Worm (Caenorhabditis elegans): ENCODE data around the gene itm-2.
A peak's percentile ranks its signal among the peaks of the same experiment; 100 is the strongest.

Gene itm-2

DNA sequence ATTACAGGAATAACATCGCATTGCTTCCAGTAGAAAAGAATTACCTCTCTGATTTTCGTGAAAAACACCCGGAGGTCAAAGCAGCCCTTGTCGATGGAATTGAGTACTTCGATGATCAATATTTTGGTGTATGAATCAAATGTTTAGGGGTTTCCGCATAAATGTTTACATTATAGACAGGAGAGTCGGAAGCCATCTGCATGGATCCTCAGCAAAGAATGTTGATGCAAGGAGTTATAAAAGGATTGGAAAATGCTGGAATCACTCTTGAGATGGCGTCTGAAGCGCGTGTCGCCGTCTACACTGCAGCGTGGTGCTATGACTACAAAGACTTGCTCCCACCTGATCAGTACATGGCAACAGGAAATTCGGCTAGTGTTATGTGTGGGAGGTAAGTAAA, 30.7 kb upstream of the itm-2 start, which contains the start of gene C41A3.2:
Gene C41A3.2, minus strand, starts transcription at position 101 of the 400 bp plus-strand sequence.
- TF ChIP-seq ahr-1 (tag; optimal IDR thresholded peaks at IDR 0.05) (no peak), unc-86 (tag; optimal IDR thresholded peaks at IDR 0.05) (no peak), ceh-2 (tag; optimal IDR thresholded peaks at IDR 0.05) (no peak), ceh-30 (tag; optimal IDR thresholded peaks at IDR 0.05) (no peak), pag-3 (tag; optimal IDR thresholded peaks at IDR 0.05; ENCODE audit: borderline replicate concordance) (no peak), che-1 (tag; optimal IDR thresholded peaks at IDR 0.05) (no peak), ceh-22 (tag; optimal IDR thresholded peaks at IDR 0.05) (no peak), ceh-18 (tag; optimal IDR thresholded peaks at IDR 0.05) (no peak), eyg-1 (tag; optimal IDR thresholded peaks at IDR 0.05) (no peak), unc-55 (GFP tag; optimal IDR thresholded peaks at IDR 0.05) (no peak), sdc-2 (tag; optimal IDR thresholded peaks at IDR 0.05) (no peak), gmeb-2 (tag; optimal IDR thresholded peaks at IDR 0.05) (no peak), ets-4 (tag; optimal IDR thresholded peaks at IDR 0.05) (no peak), ceh-48 (tag; optimal IDR thresholded peaks at IDR 0.05) (no peak), nhr-11 (tag; optimal IDR thresholded peaks at IDR 0.05) (no peak), madf-2 (tag; optimal IDR thresholded peaks at IDR 0.05) (no peak), ama-1 (optimal IDR thresholded peaks at IDR 0.05) (no peak), nfya-1 (tag; optimal IDR thresholded peaks at IDR 0.05) (no peak)

ce11 chrX:5429335-5429734, 15.6 kb upstream of the itm-2 start:
- peak; percentile 67 for TF ChIP-seq dmd-4 (tag; optimal IDR thresholded peaks at IDR 0.05; ENCODE audit: borderline replicate concordance)
- TF ChIP-seq hlh-6 (tag; optimal IDR thresholded peaks at IDR 0.05): peak; percentile 69
- TF ChIP-seq ceh-24 (tag; optimal IDR thresholded peaks at IDR 0.05): no peak
- TF ChIP-seq tbx-7 (tag; optimal IDR thresholded peaks at IDR 0.05): peak; percentile 57
- peak; percentile 99 for TF ChIP-seq ceh-18 (tag; optimal IDR thresholded peaks at IDR 0.05)
- TF ChIP-seq pros-1 (tag; optimal IDR thresholded peaks at IDR 0.05): peak; percentile 97
- TF ChIP-seq zip-5 (tag; optimal IDR thresholded peaks at IDR 0.05): peak; percentile 46
- TF ChIP-seq sdc-2 (tag; optimal IDR thresholded peaks at IDR 0.05): peak; percentile 99
- TF ChIP-seq pag-3 (tag; optimal IDR thresholded peaks at IDR 0.05; ENCODE audit: borderline replicate concordance): no peak
- peak; percentile 22 for TF ChIP-seq nhr-232 (tag; optimal IDR thresholded peaks at IDR 0.05)
- no peak for TF ChIP-seq mec-3 (tag; optimal IDR thresholded peaks at IDR 0.05; ENCODE audit: borderline replicate concordance)
- peak; percentile 73 for TF ChIP-seq ceh-2 (tag; optimal IDR thresholded peaks at IDR 0.05)
- peak; percentile 97 for TF ChIP-seq ref-2 (tag; optimal IDR thresholded peaks at IDR 0.05)
- TF ChIP-seq ceh-6 (GFP tag; optimal IDR thresholded peaks at IDR 0.05): peak; percentile 77
- peak; percentile 16 for TF ChIP-seq C38D4.7 (GFP tag; optimal IDR thresholded peaks at IDR 0.05)
- TF ChIP-seq ceh-22 (tag; optimal IDR thresholded peaks at IDR 0.05): peak; percentile 93
- peak; percentile 81 for TF ChIP-seq ztf-16 (tag; optimal IDR thresholded peaks at IDR 0.05)
- peak; percentile 42 for TF ChIP-seq che-1 (tag; optimal IDR thresholded peaks at IDR 0.05)
- peak; percentile 93 for TF ChIP-seq fkh-10 (GFP tag; optimal IDR thresholded peaks at IDR 0.05)
- TF ChIP-seq unc-3 (GFP tag; conservative IDR thresholded peaks at IDR 0.05): no peak; the same call in 1 of the 2 replicates
- peak; percentile 46 for TF ChIP-seq unc-3 (tag; optimal IDR thresholded peaks at IDR 0.05)
- peak; percentile 85 for TF ChIP-seq hlh-30 (tag; optimal IDR thresholded peaks at IDR 0.05; ENCODE audit: insufficient read depth)
- TF ChIP-seq syd-9 (tag; optimal IDR thresholded peaks at IDR 0.05): peak; percentile 93
- peak; percentile 97 for TF ChIP-seq dve-1 (tag; optimal IDR thresholded peaks at IDR 0.05)
- peak; percentile 57 for TF ChIP-seq ceh-19 (GFP tag; optimal IDR thresholded peaks at IDR 0.05)
- TF ChIP-seq npax-4 (tag; optimal IDR thresholded peaks at IDR 0.05): no peak
- peak; percentile 94 for TF ChIP-seq tbx-2 (tag; optimal IDR thresholded peaks at IDR 0.05)
- no peak for TF ChIP-seq unc-86 (tag; optimal IDR thresholded peaks at IDR 0.05)
- TF ChIP-seq pha-4 (tag; optimal IDR thresholded peaks at IDR 0.05): no peak
- no peak for TF ChIP-seq lim-6 (tag; optimal IDR thresholded peaks at IDR 0.05)
- TF ChIP-seq Y22D7AL.16 (tag; optimal IDR thresholded peaks at IDR 0.05): peak; percentile 2
- TF ChIP-seq ceh-30 (tag; optimal IDR thresholded peaks at IDR 0.05): peak; percentile 79
- TF ChIP-seq odd-2 (tag; optimal IDR thresholded peaks at IDR 0.05): peak; percentile 28
- TF ChIP-seq C08G9.2 (tag; optimal IDR thresholded peaks at IDR 0.05): peak; percentile 79
- peak; percentile 40 for TF ChIP-seq gmeb-2 (tag; optimal IDR thresholded peaks at IDR 0.05)
- peak; percentile 53 for TF ChIP-seq fax-1 (tag; optimal IDR thresholded peaks at IDR 0.05)
- TF ChIP-seq pax-1 (tag; optimal IDR thresholded peaks at IDR 0.05): no peak
- TF ChIP-seq sox-2 (GFP tag; IDR thresholded peaks at IDR 0.05): peak; percentile 51
- peak; percentile 54 for TF ChIP-seq fkh-6 (tag; optimal IDR thresholded peaks at IDR 0.05)
- peak; percentile 88 for TF ChIP-seq ceh-14 (tag; optimal IDR thresholded peaks at IDR 0.05)
- peak; percentile 94 for TF ChIP-seq unc-42 (tag; optimal IDR thresholded peaks at IDR 0.05)
- TF ChIP-seq ceh-45 (GFP tag; IDR thresholded peaks at IDR 0.05): peak; percentile 40; the same call in 1 of the 2 replicates
- TF ChIP-seq ets-4 (tag; optimal IDR thresholded peaks at IDR 0.05): no peak
